Worm (Caenorhabditis elegans) whole organism, L4 larva: Measurements from ENCODE around the gene B0464.6.
"Not testable (repeated sequence)": the region's sequence is repeated elsewhere in the genome, so short reads cannot be mapped to it uniquely, and the experiment has no call there.

Experiments
- D1046.2 ChIP-seq: fragments of 200-800 bp; sonication (Bioruptor generic); IDR thresholded peaks from 2 replicates; pipeline ENCODE4 v1.3.6; 2022; ENCODE audit warnings: missing genetic modification characterization, missing compliant biosample characterization
- F26F4.8 ChIP-seq: fragments of 200-800 bp; sonication (Bioruptor generic); conservative IDR thresholded peaks from 2 replicates; pipeline ENCODE4 v1.3.6; 2022; ENCODE audit warnings: missing genetic modification characterization, missing compliant biosample characterization
- F44E2.7 ChIP-seq: fragments of 200-800 bp; sonication (Bioruptor generic); IDR thresholded peaks from 2 replicates; pipeline ENCODE4 v2.1.2; 2022; ENCODE audit warnings: missing genetic modification characterization, missing compliant biosample characterization
- F49E8.2 ChIP-seq: sonication (generic microtip); optimal IDR thresholded peaks from 2 replicates; lab custom pipeline; 2016; ENCODE audit warnings: missing compliant biosample characterization, mild to moderate bottlenecking, missing genetic modification characterization, borderline replicate concordance
- R02D3.7 ChIP-seq: fragments of 150-350 bp; sonication (generic microtip); optimal IDR thresholded peaks from 3 replicates; lab custom pipeline; 2014; ENCODE audit warnings: missing biosample characterization, missing genetic modification characterization
- T20F7.1 ChIP-seq: fragments of 200-800 bp; sonication (Bioruptor generic); optimal IDR thresholded peaks from 2 replicates; lab custom pipeline; 2018; ENCODE audit warnings: mild to moderate bottlenecking, missing genetic modification characterization, missing compliant biosample characterization
- T26A8.4 ChIP-seq: fragments of 200-800 bp; sonication (Bioruptor generic); IDR thresholded peaks from 2 replicates; pipeline ENCODE4 v1.3.6; 2022; ENCODE audit warnings: missing genetic modification characterization, missing compliant biosample characterization
- Y48G9A.11 ChIP-seq: fragments of 200-800 bp; sonication (Bioruptor generic); IDR thresholded peaks from 2 replicates; pipeline ENCODE4 v1.3.6; 2022; ENCODE audit warnings: missing genetic modification reagents, missing genetic modification characterization, missing compliant biosample characterization
- Y5F2A.4 ChIP-seq: fragments of 200-800 bp; sonication (Bioruptor generic); optimal IDR thresholded peaks from 2 replicates; lab custom pipeline; 2018; ENCODE audit warnings: mild to moderate bottlenecking, missing genetic modification characterization, missing compliant biosample characterization
- ZK546.5 ChIP-seq, 2 experiments: sonication (generic microtip); optimal IDR thresholded peaks; 2 replicates each; lab custom pipeline; 2017; ENCODE audit warnings: missing biosample characterization in 2 of 2, missing genetic modification characterization in 2 of 2
- aha-1 ChIP-seq: fragments of 150-350 bp; peaks from one replicate; lab custom pipeline; 2014; ENCODE audit warnings: missing biosample characterization, missing genetic modification characterization
- arid-1 ChIP-seq: fragments of 200-800 bp; sonication (Bioruptor generic); conservative IDR thresholded peaks from 2 replicates; pipeline ENCODE4 v1.3.6; 2022; ENCODE audit warnings: missing genetic modification reagents, missing genetic modification characterization, missing compliant biosample characterization
- ceh-20 ChIP-seq: fragments of 200-800 bp; sonication (Bioruptor generic); IDR thresholded peaks from 2 replicates; pipeline ENCODE4 v1.3.6; 2022; ENCODE audit warnings: missing genetic modification reagents, missing genetic modification characterization, missing compliant biosample characterization
- ceh-62 ChIP-seq: sonication (generic microtip); optimal IDR thresholded peaks from 2 replicates; lab custom pipeline; 2017; ENCODE audit warnings: missing biosample characterization, missing genetic modification characterization
- dmd-9 ChIP-seq: fragments of 200-800 bp; sonication (Bioruptor generic); IDR thresholded peaks from 2 replicates; pipeline ENCODE4 v1.3.6; 2022; ENCODE audit warnings: missing genetic modification reagents, missing genetic modification characterization, missing compliant biosample characterization
- dve-1 ChIP-seq: sonication (generic microtip); optimal IDR thresholded peaks from 2 replicates; lab custom pipeline; 2017; ENCODE audit warnings: antibody characterized with exemption, mild to moderate bottlenecking, missing genetic modification characterization, missing compliant biosample characterization; ENCODE audit not compliant: insufficient read depth
- egl-43 ChIP-seq: fragments of 200-800 bp; sonication (Bioruptor generic); IDR thresholded peaks from 2 replicates; pipeline ENCODE4 v1.3.6; 2022; ENCODE audit warnings: missing genetic modification reagents, missing genetic modification characterization, missing compliant biosample characterization
- gei-8 ChIP-seq: fragments of 200-800 bp; sonication (Bioruptor generic); optimal IDR thresholded peaks from 2 replicates; lab custom pipeline; 2018; ENCODE audit warnings: mild to moderate bottlenecking, missing genetic modification characterization, missing compliant biosample characterization
- hlh-11 ChIP-seq: fragments of 200-800 bp; sonication (Bioruptor generic); optimal IDR thresholded peaks from 2 replicates; lab custom pipeline; 2018; ENCODE audit warnings: mild to moderate bottlenecking, missing genetic modification characterization, missing compliant biosample characterization
- hlh-30 ChIP-seq: sonication (generic microtip); optimal IDR thresholded peaks from 2 replicates; lab custom pipeline; 2017; ENCODE audit warnings: antibody characterized with exemption, mild to moderate bottlenecking, missing genetic modification characterization, missing compliant biosample characterization; ENCODE audit not compliant: insufficient read depth
- lin-1 ChIP-seq: fragments of 200-800 bp; sonication (Bioruptor generic); IDR thresholded peaks from 2 replicates; pipeline ENCODE4 v1.3.6; 2022; ENCODE audit warnings: missing genetic modification reagents, missing genetic modification characterization, missing compliant biosample characterization
- lin-13 ChIP-seq: fragments of 150-350 bp; optimal IDR thresholded peaks from 2 replicates; lab custom pipeline; 2014; ENCODE audit warnings: missing biosample characterization, missing genetic modification reagents, missing genetic modification characterization
- lin-15B ChIP-seq: fragments of 150-350 bp; sonication (generic microtip); optimal IDR thresholded peaks from 3 replicates; lab custom pipeline; 2014; ENCODE audit warnings: missing biosample characterization, missing genetic modification characterization
- lin-29 ChIP-seq: fragments of 200-800 bp; sonication (Bioruptor generic); IDR thresholded peaks from 2 replicates; pipeline ENCODE4 v1.3.6; 2022; ENCODE audit warnings: missing genetic modification reagents, missing genetic modification characterization, missing compliant biosample characterization
- lsy-2 ChIP-seq, 2 experiments: fragments of 150-350 bp in 1 of 2; sonication (generic microtip) in 1 of 2; optimal IDR thresholded peaks; 2 replicates each; lab custom pipeline; 2014 to 2017; ENCODE audit warnings: missing biosample characterization in 2 of 2, missing genetic modification characterization in 2 of 2
- mdt-29 ChIP-seq: fragments of 200-800 bp; sonication (Bioruptor generic); IDR thresholded peaks from 2 replicates; pipeline ENCODE4 v1.3.6; 2022; ENCODE audit warnings: missing genetic modification reagents, missing genetic modification characterization, missing compliant biosample characterization
- mxl-2 ChIP-seq: fragments of 200-800 bp; sonication (Bioruptor generic); conservative IDR thresholded peaks from 2 replicates; pipeline ENCODE4 v1.3.6; 2022; ENCODE audit warnings: missing genetic modification reagents, missing genetic modification characterization, missing compliant biosample characterization
- mxl-3 ChIP-seq: fragments of 200-800 bp; sonication (Bioruptor generic); optimal IDR thresholded peaks from 2 replicates; lab custom pipeline; 2018; ENCODE audit warnings: mild to moderate bottlenecking, missing genetic modification characterization, missing compliant biosample characterization
- nhr-102 ChIP-seq: sonication (generic microtip); optimal IDR thresholded peaks from 2 replicates; lab custom pipeline; 2016; ENCODE audit warnings: mild to moderate bottlenecking, missing genetic modification characterization, moderate library complexity, missing compliant biosample characterization
- nhr-237 ChIP-seq: sonication (generic microtip); optimal IDR thresholded peaks from 2 replicates; lab custom pipeline; 2017; ENCODE audit warnings: missing biosample characterization, missing genetic modification characterization
- nhr-28 ChIP-seq: fragments of 150-350 bp; optimal IDR thresholded peaks from 2 replicates; lab custom pipeline; 2014; ENCODE audit warnings: missing biosample characterization, missing genetic modification characterization
- nhr-48 ChIP-seq: sonication (generic microtip); optimal IDR thresholded peaks from 2 replicates; lab custom pipeline; 2016; ENCODE audit warnings: mild to moderate bottlenecking, missing genetic modification characterization, missing compliant biosample characterization
- nhr-6 ChIP-seq: fragments of 150-350 bp; optimal IDR thresholded peaks from 2 replicates; lab custom pipeline; 2014; ENCODE audit warnings: missing biosample characterization, missing genetic modification characterization
- pqm-1 ChIP-seq: sonication (generic microtip); optimal IDR thresholded peaks from 2 replicates; lab custom pipeline; 2017; ENCODE audit warnings: missing biosample characterization, missing genetic modification characterization
- saeg-2 ChIP-seq: fragments of 200-800 bp; sonication (Bioruptor generic); IDR thresholded peaks from 2 replicates; pipeline ENCODE4 v1.3.6; 2022; ENCODE audit warnings: missing genetic modification reagents, missing genetic modification characterization, missing compliant biosample characterization
- snpc-1.2 ChIP-seq: fragments of 200-800 bp; sonication (Bioruptor generic); IDR thresholded peaks from 2 replicates; pipeline ENCODE4 v1.3.6; 2022; ENCODE audit warnings: missing genetic modification reagents, missing genetic modification characterization, missing compliant biosample characterization
- snpc-4 ChIP-seq: fragments of 150-350 bp; optimal IDR thresholded peaks from 2 replicates; lab custom pipeline; 2014; ENCODE audit warnings: missing biosample characterization, missing genetic modification characterization
- tag-97 ChIP-seq: fragments of 200-800 bp; sonication (Bioruptor generic); IDR thresholded peaks from 2 replicates; pipeline ENCODE4 v1.3.6; 2022; ENCODE audit warnings: missing genetic modification characterization, missing compliant biosample characterization
- unc-39 ChIP-seq: sonication (generic microtip); optimal IDR thresholded peaks from 2 replicates; lab custom pipeline; 2017; ENCODE audit warnings: missing biosample characterization, missing genetic modification characterization
- unc-62 ChIP-seq, 3 experiments: fragments of 150-350 bp in 1 of 3; sonication (generic microtip); optimal IDR thresholded peaks in 2 of 3; peaks in 1 of 3; 1 replicate in 1 of 3; 2 replicates in 2 of 3; lab custom pipeline; 2014 to 2017; ENCODE audit warnings: missing biosample characterization in 3 of 3, missing genetic modification characterization in 3 of 3, missing genetic modification reagents in 3 of 3, missing genotype in 1 of 3
- ztf-11 ChIP-seq: fragments of 150-350 bp; optimal IDR thresholded peaks from 2 replicates; lab custom pipeline; 2014; ENCODE audit warnings: missing biosample characterization, missing genetic modification characterization
- ztf-7 ChIP-seq: fragments of 150-350 bp; optimal IDR thresholded peaks from 2 replicates; lab custom pipeline; 2014; ENCODE audit warnings: missing biosample characterization, missing genetic modification characterization

B0464.6 gene

ce11 chrIII:9450933-9451332 lies 14.8 kb downstream of the B0464.6 start (continued):
- TF ChIP-seq pqm-1 (tag; lab: Kevin White, UChicago) (no peak), hlh-30 (tag; lab: Kevin White, UChicago) (peak; percentile 41)

ce11 chrIII:9449831-9450230 lies 15.9 kb downstream of the B0464.6 start, which contains the start of gene F54C8.6:
Gene F54C8.6 (minus strand): TSS chrIII:9449931.
- no peak for TF ChIP-seq lin-15B (tag; lab: Kevin White, UChicago)
- TF ChIP-seq mxl-2 (GFP tag; lab: Robert Waterston, UW): no peak
- TF ChIP-seq tag-97 (GFP tag; lab: Robert Waterston, UW): no peak
- no peak for TF ChIP-seq ceh-20 (GFP tag; lab: Robert Waterston, UW)
- no peak for TF ChIP-seq ztf-7 (tag; lab: Kevin White, UChicago)
- no peak for TF ChIP-seq nhr-48
- TF ChIP-seq R02D3.7 (tag; lab: Kevin White, UChicago): no peak
- no peak for TF ChIP-seq F49E8.2 (tag; lab: Kevin White, UChicago)

ce11 chrIII:9447634-9448033 lies 18.1 kb downstream of the B0464.6 start:
- 0 out of 2 replicates have a peak, but pooled peaks have one; percentile 11 for TF ChIP-seq F26F4.8 (GFP tag; lab: Robert Waterston, UW)

- peak in 1 of 2 experiments; percentile 36 for TF ChIP-seq unc-62 (GFP tag; optimal IDR thresholded peaks at IDR 0.05 in 1 of 2; lab: Kevin White, UChicago)
- not testable (repeated sequence) for TF ChIP-seq unc-62 (tag; optimal IDR thresholded peaks at IDR 0.05; lab: Kevin White, UChicago)
- TF ChIP-seq aha-1 (tag; lab: Kevin White, UChicago): peak; percentile 31
Measured at ce11 chrIII:9445699-9446098, 20.1 kb downstream of the B0464.6 start.

- TF ChIP-seq mdt-29 (GFP tag; lab: Robert Waterston, UW) (no peak), lin-29 (GFP tag; lab: Robert Waterston, UW) (no peak), saeg-2 (no peak), lsy-2 (tag; optimal IDR thresholded peaks at IDR 0.05; lab: Kevin White, UChicago) (peak; percentile 64 to 92), D1046.2 (GFP tag; lab: Robert Waterston, UW) (no peak), nhr-237 (tag; lab: Kevin White, UChicago) (no peak), F44E2.7 (GFP tag; lab: Robert Waterston, UW) (peak; percentile 63; the same call in 1 of the 2 replicates), F26F4.8 (GFP tag; lab: Robert Waterston, UW) (no peak), dve-1 (tag; lab: Kevin White, UChicago) (peak; percentile 78), ceh-62 (tag; lab: Kevin White, UChicago) (no peak), T20F7.1 (peak; percentile 69), lin-13 (GFP tag; lab: Kevin White, UChicago) (peak; percentile 60), snpc-4 (tag; lab: Kevin White, UChicago) (no peak), unc-39 (tag; lab: Kevin White, UChicago) (no peak), mxl-3 (peak; percentile 20), hlh-11 (tag; lab: Kevin White, UChicago) (peak; percentile 92), ceh-20 (GFP tag; lab: Robert Waterston, UW) (0 out of 2 replicates have a peak, but pooled peaks have one; percentile 41), lin-1 (no peak), dmd-9 (GFP tag; lab: Robert Waterston, UW) (no peak), nhr-28 (tag; lab: Kevin White, UChicago) (peak; percentile 69), nhr-102 (tag; lab: Kevin White, UChicago) (peak; percentile 26), Y5F2A.4 (GFP tag; lab: Kevin White, UChicago) (no peak), ZK546.5 (tag; optimal IDR thresholded peaks at IDR 0.05; lab: Kevin White, UChicago) (no peak), snpc-1.2 (GFP tag; lab: Robert Waterston, UW) (no peak), ztf-11 (tag; lab: Kevin White, UChicago) (no peak), nhr-6 (tag; lab: Kevin White, UChicago) (peak; percentile 87), Y48G9A.11 (GFP tag; lab: Robert Waterston, UW) (no peak), gei-8 (GFP tag; lab: Kevin White, UChicago) (no peak), T26A8.4 (peak; percentile 51), egl-43 (GFP tag; lab: Robert Waterston, UW) (no peak), arid-1 (GFP tag; lab: Robert Waterston, UW) (peak; percentile 51; the same call in 1 of the 2 replicates)
Measured at ce11 chrIII:9443417-9444027, 22.2 kb downstream of the B0464.6 start, which contains the start of gene pir-2. Gene pir-2 (minus strand): TSS chrIII:9443634.
